Worm (Caenorhabditis elegans): ENCODE data around the gene dmd-10.

DNA sequence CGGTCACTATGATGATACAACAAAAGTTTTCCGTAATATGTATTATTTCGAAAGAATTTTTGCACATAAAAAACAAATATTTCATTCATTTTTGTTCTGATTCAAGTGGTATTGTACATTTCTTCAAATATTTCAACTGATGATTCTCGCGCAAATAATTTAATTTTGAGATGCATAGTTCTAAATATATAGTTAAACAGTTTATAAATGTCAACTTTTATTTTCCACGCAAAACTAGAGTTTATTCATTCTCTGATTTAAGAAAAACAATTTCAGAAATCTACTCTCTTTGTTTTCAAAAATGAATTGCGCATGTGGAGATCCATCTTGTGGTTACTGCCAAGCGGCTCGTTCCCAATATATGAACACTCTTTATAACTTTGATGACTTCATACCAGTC lies 27.8 kb upstream of the dmd-10 start, which contains the start of gene zip-5:
- TF ChIP-seq K11D2.4 (GFP tag; IDR thresholded peaks at IDR 0.05) (no peak), athp-1 (tag; optimal IDR thresholded peaks at IDR 0.05) (no peak), nhr-120 (GFP tag; IDR thresholded peaks at IDR 0.05) (no peak), ceh-79 (tag; optimal IDR thresholded peaks at IDR 0.05) (no peak), F37B4.10 (GFP tag; IDR thresholded peaks at IDR 0.05) (no peak), rpc-1 (optimal IDR thresholded peaks at IDR 0.05) (no peak), rpc-1 (tag; optimal IDR thresholded peaks at IDR 0.05) (no peak), snpc-4 (GFP tag; optimal IDR thresholded peaks at IDR 0.05) (no peak), snpc-4 (tag; optimal IDR thresholded peaks at IDR 0.05) (no peak), F55B11.4 (tag; optimal IDR thresholded peaks at IDR 0.05; ENCODE audit: borderline replicate concordance, insufficient read depth) (no peak), sdz-38 (tag; optimal IDR thresholded peaks at IDR 0.05) (no peak), hlh-12 (tag; optimal IDR thresholded peaks at IDR 0.05) (no peak), dpff-1 (tag; optimal IDR thresholded peaks at IDR 0.05) (no peak), chd-7 (tag; optimal IDR thresholded peaks at IDR 0.05) (no peak), somi-1 (GFP tag; optimal IDR thresholded peaks at IDR 0.05) (no peak), lsy-27 (tag; optimal IDR thresholded peaks at IDR 0.05; ENCODE audit: borderline replicate concordance, insufficient read depth) (no peak)
